Worm (Caenorhabditis elegans) whole organism, L4 larva: ENCODE results near the gene T28C6.8.

Experiments
- fkh-10 ChIP-seq: fragments of 150-350 bp; optimal IDR thresholded peaks from 2 replicates; lab custom pipeline; 2014; ENCODE audit warnings: missing biosample characterization, missing genetic modification reagents, missing genetic modification characterization
- lin-39 ChIP-seq: fragments of 150-350 bp; optimal IDR thresholded peaks from 2 replicates; lab custom pipeline; 2014; ENCODE audit warnings: missing biosample characterization, missing genetic modification reagents, missing genetic modification characterization

- TF ChIP-seq fkh-10 = no peak
- TF ChIP-seq lin-39 (tag; lab: Kevin White, UChicago) = no peak
These were observed 6.2 kb downstream of the T28C6.8 start, which contains the start of the genes col-117 and col-3 for ce11 chrIV:8824145-8824833.
